Fruit fly (Drosophila melanogaster): ENCODE results near the gene CG2126.

The CG2126 gene

dm6 chr3R:31812117-31812975, 35.9 kb upstream of the CG2126 start, which contains the start of the genes FeCH and RhoGAP100F:
Gene FeCH, minus strand, starts transcription at chr3R:31812296.
Gene RhoGAP100F, plus strand, starts transcription at chr3R:31812609.
- TF ChIP-seq run (tag; optimal IDR thresholded peaks at IDR 0.05) (no peak), CG10979 (tag; optimal IDR thresholded peaks at IDR 0.05) (no peak), CrebB (tag; optimal IDR thresholded peaks at IDR 0.05) (no peak), ftz-f1 (GFP tag; optimal IDR thresholded peaks at IDR 0.05) (no peak), Elba2 (GFP tag; optimal IDR thresholded peaks at IDR 0.05) (no peak), CG10321 (GFP tag; IDR thresholded peaks at IDR 0.05) (peak; percentile 59), vvl (GFP tag; IDR thresholded peaks at IDR 0.05) (no peak; the same call in 1 of the 2 replicates), CG8765 (GFP tag; IDR thresholded peaks at IDR 0.05) (no peak), CG10267 (tag; optimal IDR thresholded peaks at IDR 0.05) (peak; percentile 37), Ets97D (GFP tag; optimal IDR thresholded peaks at IDR 0.05) (peak; percentile 19), HmgD (GFP tag; optimal IDR thresholded peaks at IDR 0.05) (no peak), z (GFP tag; IDR thresholded peaks at IDR 0.05) (no peak), CG11723 (GFP tag; optimal IDR thresholded peaks at IDR 0.05) (no peak), Lpt (GFP tag; optimal IDR thresholded peaks at IDR 0.05) (no peak), CG10959 (GFP tag; IDR thresholded peaks at IDR 0.05) (no peak), klu (GFP tag; IDR thresholded peaks at IDR 0.05) (no peak), CG4328 (GFP tag; optimal IDR thresholded peaks at IDR 0.05) (no peak), CG3407 (GFP tag; optimal IDR thresholded peaks at IDR 0.05) (no peak), CG6813 (GFP tag; optimal IDR thresholded peaks at IDR 0.05) (no peak), esg (GFP tag; conservative IDR thresholded peaks at IDR 0.05) (no peak), CG10431 (GFP tag; optimal IDR thresholded peaks at IDR 0.05) (no peak), org-1 (GFP tag; optimal IDR thresholded peaks at IDR 0.05) (no peak), CG12155 (GFP tag; optimal IDR thresholded peaks at IDR 0.05) (peak; percentile 44), CG7928 (GFP tag; optimal IDR thresholded peaks at IDR 0.05) (no peak), CG12659 (GFP tag; optimal IDR thresholded peaks at IDR 0.05) (peak; percentile 49), CG10366 (GFP tag; IDR thresholded peaks at IDR 0.05) (no peak), CG8924 (tag; optimal IDR thresholded peaks at IDR 0.05) (no peak), CG7786 (GFP tag; optimal IDR thresholded peaks at IDR 0.05) (no peak), CG1647 (GFP tag; optimal IDR thresholded peaks at IDR 0.05) (no peak), nerfin-2 (GFP tag; IDR thresholded peaks at IDR 0.05; ENCODE audit: partially characterized antibody) (no peak), CG9817 (tag; optimal IDR thresholded peaks at IDR 0.05) (no peak), CG15601 (tag; optimal IDR thresholded peaks at IDR 0.05) (no peak), emc (GFP tag; optimal IDR thresholded peaks at IDR 0.05) (no peak), bsh (GFP tag; optimal IDR thresholded peaks at IDR 0.05) (no peak), Camta (GFP tag; optimal IDR thresholded peaks at IDR 0.05) (no peak), sna (GFP tag; IDR thresholded peaks at IDR 0.05; ENCODE audit: partially characterized antibody) (no peak), unc-4 (GFP tag; IDR thresholded peaks at IDR 0.05; ENCODE audit: partially characterized antibody) (0 out of 2 replicates have a peak, but pooled peaks have one; percentile 26), CG1832 (GFP tag; optimal IDR thresholded peaks at IDR 0.05) (peak; percentile 36), HLH3B (GFP tag; IDR thresholded peaks at IDR 0.05) (no peak), fu2 (GFP tag; optimal IDR thresholded peaks at IDR 0.05) (no peak), Abd-B (GFP tag; optimal IDR thresholded peaks at IDR 0.05) (no peak), ranshi (GFP tag; IDR thresholded peaks at IDR 0.05) (no peak), Hr39 (optimal IDR thresholded peaks at IDR 0.05) (no peak), Spps (tag; optimal IDR thresholded peaks at IDR 0.05) (no peak), Ravus (GFP tag; IDR thresholded peaks at IDR 0.05) (no peak), CG13775 (GFP tag; optimal IDR thresholded peaks at IDR 0.05) (no peak), CG17612 (GFP tag; IDR thresholded peaks at IDR 0.05) (no peak), bigmax (GFP tag; optimal IDR thresholded peaks at IDR 0.05) (no peak), NC2β (GFP tag; optimal IDR thresholded peaks at IDR 0.05) (no peak), CG34224 (GFP tag; IDR thresholded peaks at IDR 0.05; ENCODE audit: partially characterized antibody) (0 out of 3 replicates have a peak, but pooled peaks have one; percentile 7)

Data from whole organism, embryonic.